Worm (Caenorhabditis elegans) whole organism, L2 larva: ENCODE results near the gene ttll-15.

Source experiments
- C34F6.9 ChIP-seq: fragments of 150-350 bp; optimal IDR thresholded peaks from 2 replicates; lab custom pipeline; 2014; ENCODE audit warnings: missing biosample characterization, missing genetic modification characterization
- F13H6.1 ChIP-seq: sonication (generic microtip); optimal IDR thresholded peaks from 2 replicates; lab custom pipeline; 2016; ENCODE audit warnings: missing genetic modification characterization, missing compliant biosample characterization
- R02D3.7 ChIP-seq: fragments of 150-350 bp; optimal IDR thresholded peaks from 2 replicates; lab custom pipeline; 2014; ENCODE audit warnings: missing biosample characterization, missing genetic modification characterization
- Y55F3AM.14 ChIP-seq: fragments of 200-800 bp; sonication (Bioruptor generic); optimal IDR thresholded peaks from 2 replicates; lab custom pipeline; 2018; ENCODE audit warnings: mild to moderate bottlenecking, missing genetic modification characterization, missing compliant biosample characterization
- ZK546.5 ChIP-seq: sonication (generic microtip); optimal IDR thresholded peaks from 2 replicates; lab custom pipeline; 2017; ENCODE audit warnings: missing biosample characterization, missing genetic modification characterization
- alr-1 ChIP-seq: fragments of 150-350 bp; optimal IDR thresholded peaks from 2 replicates; lab custom pipeline; 2014; ENCODE audit warnings: missing biosample characterization, missing genetic modification characterization
- ama-1 ChIP-seq: fragments of 150-350 bp; optimal IDR thresholded peaks from 2 replicates; lab custom pipeline; 2018; ENCODE audit warnings: inconsistent platforms
- blmp-1 ChIP-seq: sonication (generic microtip); optimal IDR thresholded peaks from 2 replicates; lab custom pipeline; 2017; ENCODE audit warnings: missing genetic modification characterization, mild to moderate bottlenecking, missing compliant biosample characterization, antibody characterized with exemption, moderate library complexity; ENCODE audit not compliant: insufficient read depth
- ceh-16 ChIP-seq: fragments of 150-350 bp; optimal IDR thresholded peaks from 2 replicates; lab custom pipeline; 2014; ENCODE audit warnings: missing biosample characterization, missing genetic modification characterization
- ceh-82 ChIP-seq: fragments of 150-350 bp; optimal IDR thresholded peaks from 2 replicates; lab custom pipeline; 2014; ENCODE audit warnings: missing biosample characterization, missing genetic modification characterization
- crh-2 ChIP-seq: sonication (generic microtip); optimal IDR thresholded peaks from 2 replicates; lab custom pipeline; 2017; ENCODE audit warnings: missing biosample characterization, missing genetic modification characterization
- dmd-4 ChIP-seq: sonication (generic microtip); optimal IDR thresholded peaks from 2 replicates; lab custom pipeline; 2017; ENCODE audit warnings: missing biosample characterization, missing genetic modification characterization
- egl-27 ChIP-seq: sonication (generic microtip); optimal IDR thresholded peaks from 3 replicates; lab custom pipeline; 2017; ENCODE audit warnings: missing biosample characterization, missing genetic modification reagents, missing genetic modification characterization
- elt-1 ChIP-seq: fragments of 150-350 bp; optimal IDR thresholded peaks from 2 replicates; lab custom pipeline; 2014; ENCODE audit warnings: missing biosample characterization, missing genetic modification characterization
- elt-3 ChIP-seq: sonication (generic microtip); optimal IDR thresholded peaks from 2 replicates; lab custom pipeline; 2017; ENCODE audit warnings: missing biosample characterization, missing genetic modification characterization
- fos-1 ChIP-seq: fragments of 150-350 bp; optimal IDR thresholded peaks from 2 replicates; lab custom pipeline; 2014; ENCODE audit warnings: missing biosample characterization, missing genetic modification characterization
- gmeb-1 ChIP-seq: fragments of 150-350 bp; optimal IDR thresholded peaks from 2 replicates; lab custom pipeline; 2014; ENCODE audit warnings: missing biosample characterization, missing genetic modification characterization
- lin-11 ChIP-seq: fragments of 150-350 bp; sonication (generic microtip); optimal IDR thresholded peaks from 2 replicates; lab custom pipeline; 2014; ENCODE audit warnings: missing biosample characterization, missing genetic modification characterization, inconsistent platforms, mixed read lengths
- lin-13 ChIP-seq: fragments of 150-350 bp; optimal IDR thresholded peaks from 2 replicates; lab custom pipeline; 2014; ENCODE audit warnings: missing biosample characterization, missing genetic modification reagents, missing genetic modification characterization
- lin-39 ChIP-seq: fragments of 150-350 bp; optimal IDR thresholded peaks from 2 replicates; lab custom pipeline; 2014; ENCODE audit warnings: missing biosample characterization, missing genetic modification reagents, missing genetic modification characterization
- lsy-2 ChIP-seq, 2 experiments: fragments of 150-350 bp in 1 of 2; sonication (generic microtip) in 1 of 2; optimal IDR thresholded peaks; 2 replicates each; lab custom pipeline; 2014 to 2017; ENCODE audit warnings: missing biosample characterization in 2 of 2, missing genetic modification characterization in 2 of 2
- mab-5 ChIP-seq: fragments of 150-350 bp; optimal IDR thresholded peaks from 2 replicates; lab custom pipeline; 2014; ENCODE audit warnings: missing biosample characterization, missing genetic modification characterization
- mbf-1 ChIP-seq: sonication (generic microtip); optimal IDR thresholded peaks from 2 replicates; lab custom pipeline; 2017; ENCODE audit warnings: missing biosample characterization, missing genetic modification characterization
- mdl-1 ChIP-seq, 2 experiments: fragments of 150-350 bp in 1 of 2; sonication (generic microtip) in 1 of 2; optimal IDR thresholded peaks; 2 replicates each; lab custom pipeline; 2017; ENCODE audit warnings: missing biosample characterization in 2 of 2, missing genetic modification characterization in 2 of 2
- nhr-10 ChIP-seq: sonication (generic microtip); optimal IDR thresholded peaks from 2 replicates; lab custom pipeline; 2017; ENCODE audit warnings: missing biosample characterization, missing genetic modification characterization
- nhr-11 ChIP-seq: fragments of 150-350 bp; optimal IDR thresholded peaks from 2 replicates; lab custom pipeline; 2014; ENCODE audit warnings: missing biosample characterization, missing genetic modification characterization
- nhr-12 ChIP-seq: fragments of 150-350 bp; optimal IDR thresholded peaks from 2 replicates; lab custom pipeline; 2014; ENCODE audit warnings: missing biosample characterization, missing genetic modification characterization
- nhr-129 ChIP-seq: fragments of 150-350 bp; optimal IDR thresholded peaks from 2 replicates; lab custom pipeline; 2014; ENCODE audit warnings: missing biosample characterization, missing genetic modification characterization
- nhr-21 ChIP-seq: fragments of 150-350 bp; optimal IDR thresholded peaks from 2 replicates; lab custom pipeline; 2014; ENCODE audit warnings: missing biosample characterization, missing genetic modification characterization
- nhr-23 ChIP-seq: fragments of 150-350 bp; optimal IDR thresholded peaks from 2 replicates; lab custom pipeline; 2014; ENCODE audit warnings: missing biosample characterization, missing genetic modification reagents, missing genetic modification characterization
- nhr-237 ChIP-seq: fragments of 150-350 bp; optimal IDR thresholded peaks from 2 replicates; lab custom pipeline; 2014; ENCODE audit warnings: missing biosample characterization, missing genetic modification characterization
- nhr-25 ChIP-seq: fragments of 150-350 bp; sonication (generic microtip); optimal IDR thresholded peaks from 3 replicates; lab custom pipeline; 2014; ENCODE audit warnings: missing biosample characterization, missing genetic modification characterization
- nhr-6 ChIP-seq: fragments of 150-350 bp; optimal IDR thresholded peaks from 2 replicates; lab custom pipeline; 2014; ENCODE audit warnings: missing biosample characterization, missing genetic modification characterization
- nhr-77 ChIP-seq: fragments of 150-350 bp; optimal IDR thresholded peaks from 2 replicates; lab custom pipeline; 2014; ENCODE audit warnings: missing biosample characterization, missing genetic modification characterization
- peb-1 ChIP-seq: fragments of 150-350 bp; optimal IDR thresholded peaks from 2 replicates; lab custom pipeline; 2014; ENCODE audit warnings: missing biosample characterization, missing genetic modification characterization
- skn-1 ChIP-seq: sonication (generic microtip); optimal IDR thresholded peaks from 2 replicates; lab custom pipeline; 2017; ENCODE audit warnings: missing biosample characterization, missing genetic modification characterization
- sma-3 ChIP-seq: sonication (generic microtip); optimal IDR thresholded peaks from 2 replicates; lab custom pipeline; 2016; ENCODE audit warnings: missing genetic modification reagents, missing genetic modification characterization, missing compliant biosample characterization
- sma-9 ChIP-seq, 2 experiments: fragments of 150-350 bp in 1 of 2; sonication (generic microtip) in 1 of 2; optimal IDR thresholded peaks; 2 replicates each; lab custom pipeline; 2014 to 2016; ENCODE audit warnings: missing genetic modification characterization in 2 of 2, mild to moderate bottlenecking in 1 of 2, missing biosample characterization in 1 of 2, missing compliant biosample characterization in 1 of 2, missing genetic modification reagents in 1 of 2, moderate library complexity in 1 of 2
- snpc-4 ChIP-seq: fragments of 150-350 bp; optimal IDR thresholded peaks from 2 replicates; lab custom pipeline; 2014; ENCODE audit warnings: missing biosample characterization, missing genetic modification characterization
- unc-39 ChIP-seq: fragments of 150-350 bp; optimal IDR thresholded peaks from 2 replicates; lab custom pipeline; 2014; ENCODE audit warnings: missing biosample characterization, missing genetic modification characterization
- unc-62 ChIP-seq: fragments of 150-350 bp; optimal IDR thresholded peaks from 2 replicates; lab custom pipeline; 2014; ENCODE audit warnings: missing biosample characterization, missing genetic modification reagents, missing genetic modification characterization
- ztf-1 ChIP-seq: fragments of 200-800 bp; sonication (Bioruptor generic); conservative IDR thresholded peaks from 2 replicates; pipeline ENCODE4 v1.3.6; 2022; ENCODE audit warnings: missing genetic modification characterization, missing compliant biosample characterization
- ztf-11 ChIP-seq: sonication (generic microtip); optimal IDR thresholded peaks from 2 replicates; lab custom pipeline; 2017; ENCODE audit warnings: missing biosample characterization, missing genetic modification characterization

ttll-15 gene

DNA sequence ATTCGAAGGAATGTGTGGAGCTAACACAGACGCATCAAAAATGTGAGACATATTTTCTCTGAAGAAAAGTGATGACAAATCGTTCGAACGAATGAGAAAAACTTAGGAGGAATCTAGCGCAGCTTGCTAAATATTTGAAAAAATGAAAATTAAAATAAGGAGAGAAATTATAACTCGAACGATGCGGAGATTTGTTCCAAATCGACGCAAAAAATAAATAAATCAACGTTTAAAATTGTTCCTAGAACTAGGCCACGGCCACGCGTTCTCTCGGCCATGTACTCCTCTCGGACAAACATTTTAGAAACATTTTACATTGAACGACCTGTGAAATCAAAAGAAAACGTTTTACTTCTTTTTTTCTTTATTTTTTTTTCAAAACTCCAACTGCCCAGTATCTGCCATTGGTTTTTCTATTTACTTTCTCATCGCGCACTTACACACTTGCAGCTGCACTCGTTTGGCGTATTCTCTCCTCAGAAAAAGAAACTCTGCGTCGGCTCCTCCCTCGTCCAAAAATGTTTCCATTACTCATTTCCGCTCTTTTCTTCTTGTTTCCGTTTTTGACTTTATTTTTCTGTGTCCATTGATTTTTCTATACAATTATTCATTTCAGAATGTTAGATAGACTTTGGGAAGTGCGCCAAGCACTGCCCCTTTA is 38.1 kb upstream of the ttll-15 start, which contains the start of the genes gna-1 and B0024.13 (continued):
- TF ChIP-seq nhr-25 (no peak), ceh-16 (tag; lab: Kevin White, UChicago) (no peak), elt-1 (tag; lab: Kevin White, UChicago) (no peak), fos-1 (peak; percentile 34), snpc-4 (peak; percentile 53), ama-1 (no peak), mdl-1 (tag; optimal IDR thresholded peaks at IDR 0.05; lab: Kevin White, UChicago) (no peak), mbf-1 (tag; lab: Kevin White, UChicago) (no peak), nhr-21 (tag; lab: Kevin White, UChicago) (no peak), nhr-11 (no peak), lin-13 (GFP tag; lab: Kevin White, UChicago) (no peak), lin-11 (tag; lab: Kevin White, UChicago) (no peak), alr-1 (tag; lab: Kevin White, UChicago) (no peak), ZK546.5 (tag; lab: Kevin White, UChicago) (no peak), skn-1 (tag; lab: Kevin White, UChicago) (no peak), sma-9 (GFP tag; optimal IDR thresholded peaks at IDR 0.05; lab: Kevin White, UChicago) (peak; percentile 86), sma-9 (tag; optimal IDR thresholded peaks at IDR 0.05; lab: Kevin White, UChicago) (no peak), egl-27 (tag; lab: Kevin White, UChicago) (no peak), nhr-129 (tag; lab: Kevin White, UChicago) (peak; percentile 25), nhr-77 (tag; lab: Kevin White, UChicago) (no peak)
- TF ChIP-seq, all 48 proteins: peak for 8

DNA sequence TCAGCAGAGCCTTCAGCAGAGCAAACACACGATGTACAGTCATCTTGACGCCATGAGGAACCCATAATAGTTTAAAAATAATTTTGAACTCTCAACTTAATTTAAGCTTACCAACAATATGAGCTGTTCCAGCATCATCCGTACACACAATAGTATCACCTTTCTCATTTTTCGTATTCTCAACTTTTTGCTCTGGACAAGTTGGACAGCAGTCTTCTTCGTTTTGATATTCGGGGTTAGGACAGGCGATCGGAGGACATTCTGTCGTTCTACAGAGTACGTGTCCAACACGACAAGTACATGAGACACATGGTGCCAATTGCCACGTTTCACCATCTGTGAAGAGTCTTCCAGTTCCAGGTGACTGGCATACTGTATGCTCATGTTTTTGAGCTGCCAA is 34.8 kb upstream of the ttll-15 start:
- TF ChIP-seq nhr-77 (tag; lab: Kevin White, UChicago) (no peak), unc-39 (tag; lab: Kevin White, UChicago) (no peak), elt-3 (no peak), mdl-1 (tag; optimal IDR thresholded peaks at IDR 0.05; lab: Kevin White, UChicago) (no peak), nhr-23 (tag; lab: Kevin White, UChicago) (no peak), R02D3.7 (tag; lab: Kevin White, UChicago) (no peak), mab-5 (tag; lab: Kevin White, UChicago) (no peak), nhr-129 (tag; lab: Kevin White, UChicago) (no peak), nhr-21 (tag; lab: Kevin White, UChicago) (no peak), gmeb-1 (tag; lab: Kevin White, UChicago) (no peak), lin-39 (no peak), nhr-25 (no peak), nhr-237 (tag; lab: Kevin White, UChicago) (no peak), nhr-12 (tag; lab: Kevin White, UChicago) (no peak), alr-1 (tag; lab: Kevin White, UChicago) (no peak), ceh-82 (tag; lab: Kevin White, UChicago) (no peak), unc-62 (GFP tag; lab: Kevin White, UChicago) (no peak), blmp-1 (no peak), snpc-4 (no peak), ceh-16 (tag; lab: Kevin White, UChicago) (no peak)

- TF ChIP-seq lsy-2 (tag; optimal IDR thresholded peaks at IDR 0.05; lab: Kevin White, UChicago) (no peak), F13H6.1 (peak; percentile 8)
These were observed 30.3 kb upstream of the ttll-15 start for ce11 chrV:10328080-10328479.

DNA sequence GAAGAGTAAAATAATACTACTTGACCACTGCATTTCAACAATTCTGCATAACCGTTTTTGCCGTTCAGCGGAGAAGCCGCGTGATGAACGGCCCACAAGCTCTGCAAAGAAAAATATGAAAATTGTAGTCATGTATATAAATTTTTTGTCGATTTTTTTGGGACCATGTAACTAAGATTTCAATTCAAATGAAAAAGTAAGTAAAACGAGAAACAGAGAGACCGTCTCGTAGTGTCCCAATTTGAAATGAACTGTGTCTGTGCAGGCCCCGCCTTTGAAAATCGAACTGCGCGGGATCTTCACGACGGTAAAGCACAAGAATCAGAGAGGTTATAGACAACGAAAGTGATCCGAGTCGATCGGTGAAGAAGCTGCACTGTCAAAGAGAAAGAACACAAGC is 26.3 kb upstream of the ttll-15 start, which contains the start of gene crm-1:
Gene crm-1, minus strand, starts transcription at position 101 of the 400 bp plus-strand sequence.
- TF ChIP-seq fos-1 (no peak), elt-1 (tag; lab: Kevin White, UChicago) (no peak), nhr-12 (tag; lab: Kevin White, UChicago) (no peak), ZK546.5 (tag; lab: Kevin White, UChicago) (no peak), ztf-11 (tag; lab: Kevin White, UChicago) (no peak), lin-39 (no peak), dmd-4 (tag; lab: Kevin White, UChicago) (no peak), Y55F3AM.14 (GFP tag; lab: Kevin White, UChicago) (no peak), egl-27 (tag; lab: Kevin White, UChicago) (no peak), C34F6.9 (tag; lab: Kevin White, UChicago) (no peak), peb-1 (tag; lab: Kevin White, UChicago) (no peak), R02D3.7 (tag; lab: Kevin White, UChicago) (no peak), sma-3 (GFP tag; lab: Kevin White, UChicago) (no peak), unc-39 (tag; lab: Kevin White, UChicago) (no peak), nhr-129 (tag; lab: Kevin White, UChicago) (no peak), nhr-6 (tag; lab: Kevin White, UChicago) (no peak), skn-1 (tag; lab: Kevin White, UChicago) (no peak), crh-2 (tag; lab: Kevin White, UChicago) (no peak), ztf-1 (GFP tag; lab: Robert Waterston, UW) (no peak), nhr-10 (no peak)
- TF ChIP-seq, all 48 proteins: peak for 0
